Fruit fly (Drosophila melanogaster): Measurements from ENCODE around the gene ppk27.

Gene ppk27

dm6 chr3L:3785688-3786087 is 30.7 kb upstream of the ppk27 start (continued):
- TF ChIP-seq CG10209 (GFP tag; optimal IDR thresholded peaks at IDR 0.05) (no peak), eve (GFP tag; optimal IDR thresholded peaks at IDR 0.05) (peak in 1 of 2 experiments; percentile 3), tio (GFP tag; optimal IDR thresholded peaks at IDR 0.05) (no peak), Ssrp (tag; optimal IDR thresholded peaks at IDR 0.05) (no peak), CG18619 (GFP tag; optimal IDR thresholded peaks at IDR 0.05) (no peak), bcd (GFP tag; optimal IDR thresholded peaks at IDR 0.05) (no peak), gfzf (GFP tag; optimal IDR thresholded peaks at IDR 0.05) (peak; percentile 37), sqz (GFP tag; optimal IDR thresholded peaks at IDR 0.05) (no peak), crol (GFP tag; IDR thresholded peaks at IDR 0.05) (no peak), CG6654 (GFP tag; optimal IDR thresholded peaks at IDR 0.05) (no peak), hb (GFP tag; IDR thresholded peaks at IDR 0.05; ENCODE audit: partially characterized antibody) (no peak), ash1 (GFP tag; optimal IDR thresholded peaks at IDR 0.05) (no peak), CkIIα-i1 (GFP tag; IDR thresholded peaks at IDR 0.05) (no peak), CG14965 (GFP tag; optimal IDR thresholded peaks at IDR 0.05; ENCODE audit: borderline replicate concordance) (no peak), usp (GFP tag; optimal IDR thresholded peaks at IDR 0.05) (no peak), vvl (GFP tag; IDR thresholded peaks at IDR 0.05) (peak; percentile 20; the same call in 1 of the 2 replicates), CG4424 (GFP tag; optimal IDR thresholded peaks at IDR 0.05) (peak; percentile 7), Sox100B (GFP tag; optimal IDR thresholded peaks at IDR 0.05) (no peak), CG10431 (GFP tag; optimal IDR thresholded peaks at IDR 0.05) (peak; percentile 96), wdn (GFP tag; IDR thresholded peaks at IDR 0.05) (no peak)

DNA sequence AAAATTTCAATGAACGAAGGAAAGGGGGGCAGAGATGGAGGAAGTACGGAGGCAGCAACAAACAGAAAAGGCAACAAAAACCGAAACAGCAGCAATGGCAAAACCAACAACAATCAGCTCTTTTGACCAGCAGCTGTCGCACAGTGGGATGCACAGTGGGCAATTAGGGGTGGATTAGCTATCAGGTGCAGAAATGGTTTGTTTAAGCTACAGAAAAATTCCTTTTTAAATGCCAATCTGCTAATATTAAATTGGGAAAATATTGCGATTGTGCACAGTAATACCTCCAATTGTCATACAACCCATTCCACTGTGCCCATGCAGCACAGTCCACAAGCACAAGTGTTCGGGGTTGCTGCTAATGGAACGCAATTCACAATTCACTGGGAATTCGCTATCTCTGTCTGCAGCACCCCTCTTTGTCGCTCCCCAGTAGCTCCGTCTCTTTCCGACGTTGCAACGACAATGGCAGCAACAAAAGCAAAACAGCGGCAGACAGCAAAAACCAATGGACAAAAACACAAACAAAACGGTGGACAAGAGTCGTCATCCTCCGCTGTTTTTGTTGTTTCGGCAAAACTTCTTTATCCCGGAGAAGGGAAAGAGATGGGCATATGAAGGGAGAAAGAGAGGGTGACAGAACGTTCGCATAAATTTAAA is 30.1 kb upstream of the ppk27 start:
- TF ChIP-seq MBD-R2 (GFP tag; IDR thresholded peaks at IDR 0.05): peak; percentile 85
- peak; percentile 88 for TF ChIP-seq al (GFP tag; IDR thresholded peaks at IDR 0.05)
- peak; percentile 88 for TF ChIP-seq CG1024 (GFP tag; IDR thresholded peaks at IDR 0.05)
- peak; percentile 96 for TF ChIP-seq so (GFP tag; IDR thresholded peaks at IDR 0.05)
- TF ChIP-seq CG11696 (GFP tag; IDR thresholded peaks at IDR 0.05): peak; percentile 84
- TF ChIP-seq esg (GFP tag; conservative IDR thresholded peaks at IDR 0.05): peak; percentile 95
- peak; percentile 89 for TF ChIP-seq ssp (GFP tag; IDR thresholded peaks at IDR 0.05)
- peak; percentile 82 for TF ChIP-seq Usf (GFP tag; optimal IDR thresholded peaks at IDR 0.05)
- peak; percentile 85 for TF ChIP-seq CG15601 (tag; optimal IDR thresholded peaks at IDR 0.05)
- peak; percentile 96 for TF ChIP-seq CG16863 (GFP tag; optimal IDR thresholded peaks at IDR 0.05)
- TF ChIP-seq dysf (GFP tag; IDR thresholded peaks at IDR 0.05): peak; percentile 96
- TF ChIP-seq Dad (GFP tag; optimal IDR thresholded peaks at IDR 0.05): peak; percentile 90
- TF ChIP-seq tna (GFP tag; IDR thresholded peaks at IDR 0.05; ENCODE audit: partially characterized antibody): 0 out of 2 replicates have a peak, but pooled peaks have one; percentile 32
- TF ChIP-seq CG11085 (GFP tag; IDR thresholded peaks at IDR 0.05): peak; percentile 88
- peak; percentile 89 for TF ChIP-seq C15 (GFP tag; IDR thresholded peaks at IDR 0.05)
- TF ChIP-seq CG10654 (GFP tag; optimal IDR thresholded peaks at IDR 0.05): peak; percentile 88
- no peak for TF ChIP-seq hth (optimal IDR thresholded peaks at IDR 0.05)
- TF ChIP-seq slou (GFP tag; optimal IDR thresholded peaks at IDR 0.05): peak; percentile 85
- TF ChIP-seq CG32532 (GFP tag; IDR thresholded peaks at IDR 0.05): peak; percentile 94
- peak; percentile 93 for TF ChIP-seq CG12942 (GFP tag; optimal IDR thresholded peaks at IDR 0.05)
- TF ChIP-seq da (GFP tag; optimal IDR thresholded peaks at IDR 0.05): peak; percentile 97
- TF ChIP-seq ato (GFP tag; IDR thresholded peaks at IDR 0.05; ENCODE audit: partially characterized antibody): no peak
- TF ChIP-seq fd102C (GFP tag; optimal IDR thresholded peaks at IDR 0.05): peak; percentile 61
- TF ChIP-seq ro (GFP tag; IDR thresholded peaks at IDR 0.05): peak; percentile 89
- TF ChIP-seq sim (GFP tag; IDR thresholded peaks at IDR 0.05): peak; percentile 94
- peak; percentile 90 for TF ChIP-seq CG31224 (GFP tag; IDR thresholded peaks at IDR 0.05)
- TF ChIP-seq Side (GFP tag; optimal IDR thresholded peaks at IDR 0.05): peak; percentile 93
- no peak for TF ChIP-seq usp (GFP tag; optimal IDR thresholded peaks at IDR 0.05)
- TF ChIP-seq CG33557 (GFP tag; optimal IDR thresholded peaks at IDR 0.05): peak; percentile 49
- TF ChIP-seq crc (GFP tag; optimal IDR thresholded peaks at IDR 0.05): peak; percentile 91
- no peak for TF ChIP-seq Doc3 (GFP tag; IDR thresholded peaks at IDR 0.05; ENCODE audit: partially characterized antibody)
- peak; percentile 54 for TF ChIP-seq sug (tag; optimal IDR thresholded peaks at IDR 0.05)
